Worm (Caenorhabditis elegans) whole organism, L2 larva: ENCODE data around the gene H23L24.4.

ENCODE experiments used
- C34F6.9 ChIP-seq: fragments of 150-350 bp; optimal IDR thresholded peaks from 2 replicates; lab custom pipeline; 2014; ENCODE audit warnings: missing biosample characterization, missing genetic modification characterization
- F13H6.1 ChIP-seq: sonication (generic microtip); optimal IDR thresholded peaks from 2 replicates; lab custom pipeline; 2016; ENCODE audit warnings: missing genetic modification characterization, missing compliant biosample characterization
- R02D3.7 ChIP-seq: fragments of 150-350 bp; optimal IDR thresholded peaks from 2 replicates; lab custom pipeline; 2014; ENCODE audit warnings: missing biosample characterization, missing genetic modification characterization
- Y55F3AM.14 ChIP-seq: fragments of 200-800 bp; sonication (Bioruptor generic); optimal IDR thresholded peaks from 2 replicates; lab custom pipeline; 2018; ENCODE audit warnings: mild to moderate bottlenecking, missing genetic modification characterization, missing compliant biosample characterization
- ZK546.5 ChIP-seq: sonication (generic microtip); optimal IDR thresholded peaks from 2 replicates; lab custom pipeline; 2017; ENCODE audit warnings: missing biosample characterization, missing genetic modification characterization
- alr-1 ChIP-seq: fragments of 150-350 bp; optimal IDR thresholded peaks from 2 replicates; lab custom pipeline; 2014; ENCODE audit warnings: missing biosample characterization, missing genetic modification characterization
- ceh-16 ChIP-seq: fragments of 150-350 bp; optimal IDR thresholded peaks from 2 replicates; lab custom pipeline; 2014; ENCODE audit warnings: missing biosample characterization, missing genetic modification characterization
- ceh-82 ChIP-seq: fragments of 150-350 bp; optimal IDR thresholded peaks from 2 replicates; lab custom pipeline; 2014; ENCODE audit warnings: missing biosample characterization, missing genetic modification characterization
- crh-2 ChIP-seq: sonication (generic microtip); optimal IDR thresholded peaks from 2 replicates; lab custom pipeline; 2017; ENCODE audit warnings: missing biosample characterization, missing genetic modification characterization
- dmd-4 ChIP-seq: sonication (generic microtip); optimal IDR thresholded peaks from 2 replicates; lab custom pipeline; 2017; ENCODE audit warnings: missing biosample characterization, missing genetic modification characterization
- egl-27 ChIP-seq: sonication (generic microtip); optimal IDR thresholded peaks from 3 replicates; lab custom pipeline; 2017; ENCODE audit warnings: missing biosample characterization, missing genetic modification reagents, missing genetic modification characterization
- elt-1 ChIP-seq: fragments of 150-350 bp; optimal IDR thresholded peaks from 2 replicates; lab custom pipeline; 2014; ENCODE audit warnings: missing biosample characterization, missing genetic modification characterization
- elt-3 ChIP-seq: sonication (generic microtip); optimal IDR thresholded peaks from 2 replicates; lab custom pipeline; 2017; ENCODE audit warnings: missing biosample characterization, missing genetic modification characterization
- fos-1 ChIP-seq: fragments of 150-350 bp; optimal IDR thresholded peaks from 2 replicates; lab custom pipeline; 2014; ENCODE audit warnings: missing biosample characterization, missing genetic modification characterization
- lin-11 ChIP-seq: fragments of 150-350 bp; sonication (generic microtip); optimal IDR thresholded peaks from 2 replicates; lab custom pipeline; 2014; ENCODE audit warnings: missing biosample characterization, missing genetic modification characterization, inconsistent platforms, mixed read lengths
- lin-13 ChIP-seq: fragments of 150-350 bp; optimal IDR thresholded peaks from 2 replicates; lab custom pipeline; 2014; ENCODE audit warnings: missing biosample characterization, missing genetic modification reagents, missing genetic modification characterization
- lin-39 ChIP-seq: fragments of 150-350 bp; optimal IDR thresholded peaks from 2 replicates; lab custom pipeline; 2014; ENCODE audit warnings: missing biosample characterization, missing genetic modification reagents, missing genetic modification characterization
- lsy-2 ChIP-seq, 2 experiments: fragments of 150-350 bp in 1 of 2; sonication (generic microtip) in 1 of 2; optimal IDR thresholded peaks; 2 replicates each; lab custom pipeline; 2014 to 2017; ENCODE audit warnings: missing biosample characterization in 2 of 2, missing genetic modification characterization in 2 of 2
- mbf-1 ChIP-seq: sonication (generic microtip); optimal IDR thresholded peaks from 2 replicates; lab custom pipeline; 2017; ENCODE audit warnings: missing biosample characterization, missing genetic modification characterization
- mdl-1 ChIP-seq, 2 experiments: fragments of 150-350 bp in 1 of 2; sonication (generic microtip) in 1 of 2; optimal IDR thresholded peaks; 2 replicates each; lab custom pipeline; 2017; ENCODE audit warnings: missing biosample characterization in 2 of 2, missing genetic modification characterization in 2 of 2
- nhr-11 ChIP-seq: fragments of 150-350 bp; optimal IDR thresholded peaks from 2 replicates; lab custom pipeline; 2014; ENCODE audit warnings: missing biosample characterization, missing genetic modification characterization
- nhr-12 ChIP-seq: fragments of 150-350 bp; optimal IDR thresholded peaks from 2 replicates; lab custom pipeline; 2014; ENCODE audit warnings: missing biosample characterization, missing genetic modification characterization
- nhr-21 ChIP-seq: fragments of 150-350 bp; optimal IDR thresholded peaks from 2 replicates; lab custom pipeline; 2014; ENCODE audit warnings: missing biosample characterization, missing genetic modification characterization
- nhr-23 ChIP-seq: fragments of 150-350 bp; optimal IDR thresholded peaks from 2 replicates; lab custom pipeline; 2014; ENCODE audit warnings: missing biosample characterization, missing genetic modification reagents, missing genetic modification characterization
- nhr-237 ChIP-seq: fragments of 150-350 bp; optimal IDR thresholded peaks from 2 replicates; lab custom pipeline; 2014; ENCODE audit warnings: missing biosample characterization, missing genetic modification characterization
- nhr-25 ChIP-seq: fragments of 150-350 bp; sonication (generic microtip); optimal IDR thresholded peaks from 3 replicates; lab custom pipeline; 2014; ENCODE audit warnings: missing biosample characterization, missing genetic modification characterization
- nhr-6 ChIP-seq: fragments of 150-350 bp; optimal IDR thresholded peaks from 2 replicates; lab custom pipeline; 2014; ENCODE audit warnings: missing biosample characterization, missing genetic modification characterization
- peb-1 ChIP-seq: fragments of 150-350 bp; optimal IDR thresholded peaks from 2 replicates; lab custom pipeline; 2014; ENCODE audit warnings: missing biosample characterization, missing genetic modification characterization
- sma-3 ChIP-seq: sonication (generic microtip); optimal IDR thresholded peaks from 2 replicates; lab custom pipeline; 2016; ENCODE audit warnings: missing genetic modification reagents, missing genetic modification characterization, missing compliant biosample characterization
- sma-9 ChIP-seq, 2 experiments: fragments of 150-350 bp in 1 of 2; sonication (generic microtip) in 1 of 2; optimal IDR thresholded peaks; 2 replicates each; lab custom pipeline; 2014 to 2016; ENCODE audit warnings: missing genetic modification characterization in 2 of 2, mild to moderate bottlenecking in 1 of 2, missing biosample characterization in 1 of 2, missing compliant biosample characterization in 1 of 2, missing genetic modification reagents in 1 of 2, moderate library complexity in 1 of 2
- snpc-4 ChIP-seq: fragments of 150-350 bp; optimal IDR thresholded peaks from 2 replicates; lab custom pipeline; 2014; ENCODE audit warnings: missing biosample characterization, missing genetic modification characterization
- unc-39 ChIP-seq: fragments of 150-350 bp; optimal IDR thresholded peaks from 2 replicates; lab custom pipeline; 2014; ENCODE audit warnings: missing biosample characterization, missing genetic modification characterization
- unc-55 ChIP-seq: fragments of 150-350 bp; sonication (generic microtip); optimal IDR thresholded peaks from 3 replicates; lab custom pipeline; 2014; ENCODE audit warnings: missing biosample characterization, missing genetic modification reagents, missing genetic modification characterization
- unc-62 ChIP-seq: fragments of 150-350 bp; optimal IDR thresholded peaks from 2 replicates; lab custom pipeline; 2014; ENCODE audit warnings: missing biosample characterization, missing genetic modification reagents, missing genetic modification characterization
- zag-1 ChIP-seq: fragments of 150-350 bp; optimal IDR thresholded peaks from 2 replicates; lab custom pipeline; 2014; ENCODE audit warnings: missing biosample characterization, missing genetic modification characterization
- ztf-1 ChIP-seq: fragments of 200-800 bp; sonication (Bioruptor generic); conservative IDR thresholded peaks from 2 replicates; pipeline ENCODE4 v1.3.6; 2022; ENCODE audit warnings: missing genetic modification characterization, missing compliant biosample characterization
- ztf-11 ChIP-seq: sonication (generic microtip); optimal IDR thresholded peaks from 2 replicates; lab custom pipeline; 2017; ENCODE audit warnings: missing biosample characterization, missing genetic modification characterization
- ztf-4 ChIP-seq: fragments of 150-350 bp; optimal IDR thresholded peaks from 2 replicates; lab custom pipeline; 2014; ENCODE audit warnings: missing biosample characterization, missing genetic modification characterization

The H23L24.4 gene

ce11 chrIV:8677303-8677702 is 28.1 kb downstream of the H23L24.4 start, which contains the start of gene F08B4.8:
Gene F08B4.8 (plus strand): TSS chrIV:8677603.
- TF ChIP-seq nhr-25 (tag; lab: Kevin White, UChicago) = no peak
- TF ChIP-seq zag-1 (tag; lab: Kevin White, UChicago) = no peak
- TF ChIP-seq ztf-11 (tag; lab: Kevin White, UChicago) = no peak
- no peak for TF ChIP-seq sma-9 (GFP tag; optimal IDR thresholded peaks at IDR 0.05; lab: Kevin White, UChicago)
- TF ChIP-seq sma-9 (tag; optimal IDR thresholded peaks at IDR 0.05; lab: Kevin White, UChicago) = no peak
- TF ChIP-seq ceh-16 (tag; lab: Kevin White, UChicago) = no peak
- no peak for TF ChIP-seq lin-13 (GFP tag; lab: Kevin White, UChicago)
- TF ChIP-seq lin-39 = no peak
- TF ChIP-seq F13H6.1 = no peak
- TF ChIP-seq mdl-1 (tag; optimal IDR thresholded peaks at IDR 0.05; lab: Kevin White, UChicago) = no peak
- TF ChIP-seq sma-3 = no peak
- TF ChIP-seq unc-55 (GFP tag; lab: Kevin White, UChicago) = no peak
- no peak for TF ChIP-seq nhr-11 (tag; lab: Kevin White, UChicago)
- TF ChIP-seq unc-62 (GFP tag; lab: Kevin White, UChicago) = no peak
- TF ChIP-seq ztf-1 (GFP tag; lab: Robert Waterston, UW) = no peak

DNA sequence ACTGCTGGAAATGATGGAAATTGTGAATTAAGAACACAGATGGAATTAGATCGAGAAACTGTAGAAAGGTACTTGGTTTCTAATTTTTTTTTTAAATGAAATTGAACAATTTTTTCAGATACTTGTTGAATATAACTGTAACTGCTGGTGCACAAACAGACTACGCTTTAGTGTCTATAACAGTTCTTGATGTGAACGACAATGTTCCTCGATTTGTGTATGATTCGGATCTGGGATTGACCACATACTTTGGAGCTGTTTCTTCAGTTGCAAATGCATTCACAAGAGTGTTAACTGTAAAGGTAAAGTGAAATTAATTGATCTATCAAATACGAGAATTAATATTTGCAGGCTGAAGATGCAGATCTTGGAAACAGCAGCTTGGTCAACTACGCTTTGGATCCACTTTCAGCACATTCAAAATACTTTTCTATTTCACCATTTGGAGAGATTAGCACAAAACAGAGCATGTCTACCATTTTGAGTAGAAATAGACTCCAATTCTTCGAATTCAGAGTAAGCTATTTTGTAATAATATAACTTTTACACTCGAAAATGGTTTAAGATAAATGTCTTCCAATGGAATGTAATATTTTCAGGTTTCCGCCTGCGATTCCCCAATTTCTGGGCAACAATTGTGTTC is 31.6 kb downstream of the H23L24.4 start:
- TF ChIP-seq lin-11 (tag; lab: Kevin White, UChicago) (no peak), snpc-4 (tag; lab: Kevin White, UChicago) (no peak), crh-2 (no peak), ceh-16 (tag; lab: Kevin White, UChicago) (no peak), lsy-2 (tag; optimal IDR thresholded peaks at IDR 0.05; lab: Kevin White, UChicago) (no peak), peb-1 (no peak)

DNA sequence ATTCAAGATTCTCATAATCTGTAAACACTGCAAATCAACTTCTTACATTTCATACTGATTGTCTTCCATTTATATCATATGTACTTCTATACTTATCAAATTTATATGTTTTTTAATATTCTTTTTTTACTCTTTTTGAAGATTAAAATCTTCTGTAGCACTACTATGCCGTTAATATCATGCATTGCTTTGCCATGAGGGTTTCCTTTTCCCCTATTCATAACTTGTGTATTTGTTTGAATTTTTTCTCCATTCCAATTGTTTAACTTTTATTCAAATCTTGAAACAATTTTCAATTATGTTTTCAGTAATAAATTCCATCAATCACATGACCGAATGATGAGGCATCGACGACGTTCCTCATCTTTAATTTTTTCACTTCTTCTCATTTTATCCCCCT is 36.8 kb downstream of the H23L24.4 start, which contains the start of gene cdh-5:
cdh-5 (plus strand) TSS at position 301 of the 400 bp plus-strand sequence.
- TF ChIP-seq lin-11 (tag; lab: Kevin White, UChicago) (no peak), ceh-16 (tag; lab: Kevin White, UChicago) (no peak), C34F6.9 (tag; lab: Kevin White, UChicago) (no peak), ZK546.5 (tag; lab: Kevin White, UChicago) (no peak), F13H6.1 (no peak), snpc-4 (tag; lab: Kevin White, UChicago) (no peak), elt-3 (tag; lab: Kevin White, UChicago) (no peak), egl-27 (tag; lab: Kevin White, UChicago) (no peak), alr-1 (tag; lab: Kevin White, UChicago) (no peak), nhr-12 (tag; lab: Kevin White, UChicago) (no peak), sma-9 (GFP tag; optimal IDR thresholded peaks at IDR 0.05; lab: Kevin White, UChicago) (no peak), sma-9 (tag; optimal IDR thresholded peaks at IDR 0.05; lab: Kevin White, UChicago) (no peak), elt-1 (tag; lab: Kevin White, UChicago) (no peak), R02D3.7 (tag; lab: Kevin White, UChicago) (no peak), nhr-21 (tag; lab: Kevin White, UChicago) (no peak), ceh-82 (tag; lab: Kevin White, UChicago) (no peak), nhr-237 (no peak)

DNA sequence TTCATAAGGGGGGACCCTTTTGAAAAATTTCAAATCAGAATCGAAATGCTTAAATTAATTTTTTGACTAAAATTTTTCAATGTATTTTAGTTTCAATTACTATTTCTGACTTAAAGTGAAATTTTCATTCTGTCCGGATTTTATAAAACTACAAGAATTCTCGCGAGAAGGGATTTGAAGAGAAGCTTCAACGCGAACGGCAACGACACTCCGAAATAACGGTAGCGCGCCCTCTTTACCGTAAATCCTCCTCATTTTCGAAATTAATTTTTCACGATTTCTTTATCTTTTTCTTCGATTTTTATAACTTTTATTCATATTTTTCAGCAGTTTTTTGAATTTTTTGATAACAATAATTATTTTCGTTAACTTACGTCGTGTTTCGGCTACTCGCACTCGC is 39.6 kb downstream of the H23L24.4 start:
- TF ChIP-seq dmd-4 (tag; lab: Kevin White, UChicago) = no peak
- TF ChIP-seq ztf-4 = no peak
- TF ChIP-seq unc-55 (GFP tag; lab: Kevin White, UChicago) = peak; percentile 15
- TF ChIP-seq R02D3.7 (tag; lab: Kevin White, UChicago) = peak; percentile 21
- TF ChIP-seq lsy-2 (tag; optimal IDR thresholded peaks at IDR 0.05; lab: Kevin White, UChicago) = no peak
- TF ChIP-seq fos-1 (tag; lab: Kevin White, UChicago) = no peak
- TF ChIP-seq C34F6.9 (tag; lab: Kevin White, UChicago) = peak; percentile 17
- TF ChIP-seq unc-39 (tag; lab: Kevin White, UChicago) = no peak

- TF ChIP-seq peb-1 (no peak), ZK546.5 (tag; lab: Kevin White, UChicago) (no peak), nhr-11 (tag; lab: Kevin White, UChicago) (no peak), F13H6.1 (no peak), zag-1 (tag; lab: Kevin White, UChicago) (no peak), ztf-4 (no peak), mbf-1 (tag; lab: Kevin White, UChicago) (no peak), nhr-23 (no peak), elt-3 (tag; lab: Kevin White, UChicago) (no peak), elt-1 (tag; lab: Kevin White, UChicago) (no peak), unc-39 (tag; lab: Kevin White, UChicago) (no peak), nhr-6 (tag; lab: Kevin White, UChicago) (no peak), Y55F3AM.14 (no peak), R02D3.7 (tag; lab: Kevin White, UChicago) (no peak)
These were observed 47.3 kb downstream of the H23L24.4 start, which contains the start of gene C49C8.6 for ce11 chrIV:8658122-8658521. Gene C49C8.6 (minus strand): TSS chrIV:8658222.
